Fruit fly (Drosophila melanogaster) S2 (cell line): ENCODE data around the gene CG4907.

ENCODE experiments used
- CG8478 ChIP-seq: fragments of >200 bp; optimal IDR thresholded peaks from 2 replicates; lab custom pipeline; 2018
- CTCF ChIP-seq, 2 experiments: fragments of >200 bp; optimal IDR thresholded peaks; 2 replicates each; lab custom pipeline; 2018

DNA sequence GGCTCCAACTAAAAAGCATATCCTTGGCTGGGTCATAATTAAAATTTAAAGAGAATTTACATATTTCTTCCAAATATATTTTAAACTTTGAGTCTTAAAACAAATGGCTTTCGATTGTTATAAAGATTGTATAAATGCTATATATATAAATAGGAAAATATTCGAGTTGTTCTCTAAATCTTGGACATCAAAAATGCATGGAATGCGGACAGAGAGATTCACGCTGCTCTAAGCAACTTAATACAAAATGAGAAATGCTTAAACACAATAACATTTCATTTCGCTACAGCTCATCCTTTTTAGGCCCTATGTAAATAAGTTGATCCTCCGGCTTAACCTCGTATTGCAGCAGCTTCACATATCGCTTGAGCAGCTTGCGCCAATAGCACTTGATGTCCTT, 38.4 kb upstream of the CG4907 start, which contains the start of gene CG31139:
- TF ChIP-seq CTCF (optimal IDR thresholded peaks at IDR 0.05; lab: Kevin White, UChicago), result no peak
- TF ChIP-seq CG8478 (lab: Kevin White, UChicago), result no peak
